Worm (Caenorhabditis elegans): ENCODE measurements around the gene polh-1.

The polh-1 gene

ce11 chrIII:1937879-1938438 is 12.1 kb downstream of the polh-1 start:
- TF ChIP-seq aha-1 (tag) (peak; percentile 71), set-16 (GFP tag; IDR thresholded peaks at IDR 0.05) (peak; percentile 19; the same call in 1 of the 2 replicates), nhr-41 (GFP tag; IDR thresholded peaks at IDR 0.05) (no peak), lim-7 (GFP tag; IDR thresholded peaks at IDR 0.05) (no peak), daf-12 (tag; optimal IDR thresholded peaks at IDR 0.05) (no peak), unc-62 (GFP tag; optimal IDR thresholded peaks at IDR 0.05 in 1 of 2) (no peak), unc-62 (tag; optimal IDR thresholded peaks at IDR 0.05) (no peak), nhr-237 (tag; optimal IDR thresholded peaks at IDR 0.05) (no peak), lsy-2 (tag; optimal IDR thresholded peaks at IDR 0.05) (peak in 1 of 2 experiments; percentile 54), gei-8 (GFP tag; optimal IDR thresholded peaks at IDR 0.05) (peak; percentile 15), lin-13 (GFP tag; optimal IDR thresholded peaks at IDR 0.05) (peak; percentile 79), saeg-2 (GFP tag; IDR thresholded peaks at IDR 0.05) (no peak), ztf-11 (tag; optimal IDR thresholded peaks at IDR 0.05) (no peak), unc-130 (GFP tag; optimal IDR thresholded peaks at IDR 0.05) (no peak), ceh-32 (tag; optimal IDR thresholded peaks at IDR 0.05; ENCODE audit: poor library complexity) (no peak)

ce11 chrIII:1934141-1934540 is 15.9 kb downstream of the polh-1 start:
- TF ChIP-seq mdl-1 (tag; optimal IDR thresholded peaks at IDR 0.05) (no peak), aha-1 (tag) (peak; percentile 52), set-16 (GFP tag; IDR thresholded peaks at IDR 0.05) (peak; percentile 84)

- TF ChIP-seq nhr-6 (tag; optimal IDR thresholded peaks at IDR 0.05) (no peak), F44E2.7 (GFP tag; IDR thresholded peaks at IDR 0.05) (no peak), set-16 (GFP tag; IDR thresholded peaks at IDR 0.05) (peak; percentile 93), lin-38 (GFP tag; IDR thresholded peaks at IDR 0.05) (no peak), mdl-1 (tag; optimal IDR thresholded peaks at IDR 0.05) (no peak), nhr-48 (tag; optimal IDR thresholded peaks at IDR 0.05) (no peak)
These were observed 18.1 kb downstream of the polh-1 start for ce11 chrIII:1932018-1932417.

- TF ChIP-seq tag-97 (GFP tag; IDR thresholded peaks at IDR 0.05) (no peak), lin-13 (GFP tag; optimal IDR thresholded peaks at IDR 0.05) (peak; percentile 36)
These were observed 18.6 kb downstream of the polh-1 start for ce11 chrIII:1931509-1931908.

- TF ChIP-seq nhr-48 (tag; optimal IDR thresholded peaks at IDR 0.05), result no peak
- TF ChIP-seq rbr-2 (tag; optimal IDR thresholded peaks at IDR 0.05), result no peak
- TF ChIP-seq aha-1 (tag), result peak; percentile 89
- no peak for TF ChIP-seq dve-1 (tag; optimal IDR thresholded peaks at IDR 0.05; ENCODE audit: insufficient read depth)
- no peak for TF ChIP-seq F44E2.7 (GFP tag; IDR thresholded peaks at IDR 0.05)
- no peak for TF ChIP-seq nhr-76 (tag; optimal IDR thresholded peaks at IDR 0.05)
- no peak for TF ChIP-seq nhr-11 (tag; optimal IDR thresholded peaks at IDR 0.05)
- no peak for TF ChIP-seq F49E8.2 (tag; optimal IDR thresholded peaks at IDR 0.05; ENCODE audit: borderline replicate concordance)
- TF ChIP-seq lim-7 (GFP tag; IDR thresholded peaks at IDR 0.05), result 0 out of 2 replicates have a peak, but pooled peaks have one; percentile 34
- no peak for TF ChIP-seq dmd-8 (GFP tag; IDR thresholded peaks at IDR 0.05)
- no peak for TF ChIP-seq tra-1 (GFP tag; IDR thresholded peaks at IDR 0.05)
- TF ChIP-seq nhr-42 (GFP tag; IDR thresholded peaks at IDR 0.05), result no peak
- TF ChIP-seq lin-15B (tag; optimal IDR thresholded peaks at IDR 0.05), result no peak
- TF ChIP-seq set-16 (GFP tag; IDR thresholded peaks at IDR 0.05), result peak; percentile 95
- TF ChIP-seq aly-2 (tag; optimal IDR thresholded peaks at IDR 0.05), result no peak
- TF ChIP-seq ama-1 (optimal IDR thresholded peaks at IDR 0.05), result no peak
These were observed 19.3 kb downstream of the polh-1 start for ce11 chrIII:1930714-1931273.

Measured in whole organism, L4 larva.